Fruit fly (Drosophila melanogaster): ENCODE data around the gene Sfp24Bb.

Gene Sfp24Bb

DNA sequence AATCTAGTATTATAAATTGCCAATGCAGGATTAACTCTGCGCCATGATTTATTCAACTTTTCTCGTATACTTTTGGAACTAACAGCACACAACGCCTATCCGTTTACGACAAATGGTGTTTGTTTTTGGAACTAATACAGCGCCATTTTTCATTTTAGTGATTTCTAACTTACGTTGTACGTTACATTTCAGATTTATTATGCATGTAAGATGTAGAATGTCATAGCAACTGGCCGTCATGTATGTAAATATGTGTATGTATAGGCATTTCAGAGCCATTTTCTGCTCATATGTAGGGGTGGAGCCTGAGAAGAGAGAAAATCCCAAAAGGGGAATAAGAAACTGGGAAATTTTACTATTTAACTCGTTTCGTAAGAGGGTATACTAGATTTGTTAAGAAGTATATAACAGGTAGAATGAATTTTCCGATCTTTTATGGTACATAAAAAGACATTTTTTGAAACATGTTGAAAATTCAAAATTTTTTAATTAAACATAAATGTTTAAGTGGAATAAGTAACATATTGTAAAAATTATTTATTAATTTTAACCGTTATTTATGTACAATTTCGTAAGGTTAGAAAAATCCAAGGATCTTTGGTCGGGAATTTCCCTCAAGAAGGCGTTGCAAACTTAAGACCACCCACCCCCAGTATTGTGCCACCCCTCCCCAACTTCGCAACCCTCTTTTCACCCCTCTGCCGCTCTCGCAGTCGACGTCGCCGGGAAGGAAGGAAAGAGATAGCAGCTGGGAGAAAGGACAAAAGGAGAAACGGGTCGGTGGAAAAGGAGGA, 12.0 kb downstream of the Sfp24Bb start (continued):
- TF ChIP-seq amos (GFP tag; IDR thresholded peaks at IDR 0.05; ENCODE audit: partially characterized antibody): peak; percentile 83; the same call in 1 of the 2 replicates
- 0 out of 2 replicates have a peak, but pooled peaks have one; percentile 17 for TF ChIP-seq stc (GFP tag; IDR thresholded peaks at IDR 0.05)
- TF ChIP-seq CkIIα-i1 (GFP tag; IDR thresholded peaks at IDR 0.05): no peak
- TF ChIP-seq CG6813 (GFP tag; optimal IDR thresholded peaks at IDR 0.05): no peak
- TF ChIP-seq CG9797 (GFP tag; optimal IDR thresholded peaks at IDR 0.05): no peak
- TF ChIP-seq grn (GFP tag; optimal IDR thresholded peaks at IDR 0.05): peak; percentile 1
- peak; percentile 53; the same call in 1 of the 3 replicates for TF ChIP-seq gce (GFP tag; IDR thresholded peaks at IDR 0.05)
- TF ChIP-seq CG12769 (tag; optimal IDR thresholded peaks at IDR 0.05): peak; percentile 78
- no peak for TF ChIP-seq CG2129 (GFP tag; IDR thresholded peaks at IDR 0.05; ENCODE audit: partially characterized antibody)
- peak; percentile 39; the same call in 1 of the 2 replicates for TF ChIP-seq ranshi (GFP tag; IDR thresholded peaks at IDR 0.05)
- peak; percentile 62 for TF ChIP-seq CG14441 (GFP tag; IDR thresholded peaks at IDR 0.05)
- no peak for TF ChIP-seq CG30431 (GFP tag; optimal IDR thresholded peaks at IDR 0.05)
- peak; percentile 3 for TF ChIP-seq Hmx (GFP tag; optimal IDR thresholded peaks at IDR 0.05)
- TF ChIP-seq kay (GFP tag; optimal IDR thresholded peaks at IDR 0.05): peak; percentile 54
- TF ChIP-seq CG7556 (GFP tag; optimal IDR thresholded peaks at IDR 0.05): peak; percentile 34
- peak; percentile 66 for TF ChIP-seq pita (GFP tag; optimal IDR thresholded peaks at IDR 0.05)
- peak; percentile 47 for TF ChIP-seq CG11504 (tag; optimal IDR thresholded peaks at IDR 0.05)
- TF ChIP-seq MTF-1 (GFP tag; optimal IDR thresholded peaks at IDR 0.05; ENCODE audit: borderline replicate concordance): peak; percentile 26
- no peak for TF ChIP-seq sens-2 (GFP tag; IDR thresholded peaks at IDR 0.05)
- TF ChIP-seq Fer2 (tag; optimal IDR thresholded peaks at IDR 0.05): no peak
- TF ChIP-seq tna (GFP tag; IDR thresholded peaks at IDR 0.05; ENCODE audit: partially characterized antibody): no peak; the same call in 1 of the 2 replicates
- TF ChIP-seq CG7786 (GFP tag; optimal IDR thresholded peaks at IDR 0.05): no peak
- TF ChIP-seq Trl (optimal IDR thresholded peaks at IDR 0.05): peak; percentile 48 to 60
- peak; percentile 74 for TF ChIP-seq Trl (GFP tag; optimal IDR thresholded peaks at IDR 0.05)
- TF ChIP-seq D19A (tag; optimal IDR thresholded peaks at IDR 0.05): peak; percentile 53
- TF ChIP-seq eve (GFP tag; optimal IDR thresholded peaks at IDR 0.05): no peak
- peak; percentile 55 for TF ChIP-seq Blimp-1 (GFP tag; optimal IDR thresholded peaks at IDR 0.05)
- TF ChIP-seq gcm (GFP tag; optimal IDR thresholded peaks at IDR 0.05): no peak
- TF ChIP-seq tgo (GFP tag; IDR thresholded peaks at IDR 0.05): no peak; the same call in 2 of the 3 replicates
- no peak for TF ChIP-seq org-1 (GFP tag; optimal IDR thresholded peaks at IDR 0.05)
- TF ChIP-seq Asciz (GFP tag; optimal IDR thresholded peaks at IDR 0.05): peak; percentile 8
- TF ChIP-seq CG15601 (tag; optimal IDR thresholded peaks at IDR 0.05): peak; percentile 47
- TF ChIP-seq CG2678 (tag; optimal IDR thresholded peaks at IDR 0.05): no peak
- no peak for TF ChIP-seq sna (GFP tag; IDR thresholded peaks at IDR 0.05; ENCODE audit: partially characterized antibody)
- TF ChIP-seq ci (GFP tag; IDR thresholded peaks at IDR 0.05): peak; percentile 84; the same call in 2 of the 3 replicates
- TF ChIP-seq Atf3 (GFP tag; optimal IDR thresholded peaks at IDR 0.05): no peak
- peak; percentile 35 for TF ChIP-seq CG12155 (GFP tag; optimal IDR thresholded peaks at IDR 0.05)
- no peak for TF ChIP-seq CG4328 (GFP tag; optimal IDR thresholded peaks at IDR 0.05)
- TF ChIP-seq CG15269 (tag; optimal IDR thresholded peaks at IDR 0.05): no peak
- peak; percentile 70 for TF ChIP-seq Rfx (GFP tag; IDR thresholded peaks at IDR 0.05)
- no peak for TF ChIP-seq Lpt (GFP tag; optimal IDR thresholded peaks at IDR 0.05)
- TF ChIP-seq CG10959 (GFP tag; IDR thresholded peaks at IDR 0.05): no peak
- TF ChIP-seq Mes4 (GFP tag; optimal IDR thresholded peaks at IDR 0.05): peak; percentile 50
- TF ChIP-seq CG3995 (GFP tag; optimal IDR thresholded peaks at IDR 0.05): peak; percentile 61
- no peak for TF ChIP-seq CG16815 (GFP tag; optimal IDR thresholded peaks at IDR 0.05)
- TF ChIP-seq ara (GFP tag; IDR thresholded peaks at IDR 0.05): peak; percentile 64
- peak; percentile 52; the same call in 1 of the 2 replicates for TF ChIP-seq slbo (GFP tag; IDR thresholded peaks at IDR 0.05)
- TF ChIP-seq CG6683 (GFP tag; optimal IDR thresholded peaks at IDR 0.05): no peak
- peak; percentile 21 for TF ChIP-seq CG8089 (GFP tag; optimal IDR thresholded peaks at IDR 0.05)

Measured in whole organism, embryonic.